Worm (Caenorhabditis elegans) whole organism, L2 larva: ENCODE measurements around the gene fut-1.

Experiments
- ZK546.5 ChIP-seq: sonication (generic microtip); optimal IDR thresholded peaks from 2 replicates; lab custom pipeline; 2017; ENCODE audit warnings: missing biosample characterization, missing genetic modification characterization
- blmp-1 ChIP-seq: sonication (generic microtip); optimal IDR thresholded peaks from 2 replicates; lab custom pipeline; 2017; ENCODE audit warnings: missing genetic modification characterization, mild to moderate bottlenecking, missing compliant biosample characterization, antibody characterized with exemption, moderate library complexity; ENCODE audit not compliant: insufficient read depth
- ceh-82 ChIP-seq: fragments of 150-350 bp; optimal IDR thresholded peaks from 2 replicates; lab custom pipeline; 2014; ENCODE audit warnings: missing biosample characterization, missing genetic modification characterization
- elt-1 ChIP-seq: fragments of 150-350 bp; optimal IDR thresholded peaks from 2 replicates; lab custom pipeline; 2014; ENCODE audit warnings: missing biosample characterization, missing genetic modification characterization
- elt-3 ChIP-seq: sonication (generic microtip); optimal IDR thresholded peaks from 2 replicates; lab custom pipeline; 2017; ENCODE audit warnings: missing biosample characterization, missing genetic modification characterization
- nhr-11 ChIP-seq: fragments of 150-350 bp; optimal IDR thresholded peaks from 2 replicates; lab custom pipeline; 2014; ENCODE audit warnings: missing biosample characterization, missing genetic modification characterization
- nhr-12 ChIP-seq: fragments of 150-350 bp; optimal IDR thresholded peaks from 2 replicates; lab custom pipeline; 2014; ENCODE audit warnings: missing biosample characterization, missing genetic modification characterization
- nhr-25 ChIP-seq: fragments of 150-350 bp; sonication (generic microtip); optimal IDR thresholded peaks from 3 replicates; lab custom pipeline; 2014; ENCODE audit warnings: missing biosample characterization, missing genetic modification characterization
- nhr-77 ChIP-seq: fragments of 150-350 bp; optimal IDR thresholded peaks from 2 replicates; lab custom pipeline; 2014; ENCODE audit warnings: missing biosample characterization, missing genetic modification characterization
- sem-4 ChIP-seq: fragments of 150-350 bp; optimal IDR thresholded peaks from 2 replicates; lab custom pipeline; 2014; ENCODE audit warnings: missing biosample characterization, missing genetic modification reagents, missing genetic modification characterization
- skn-1 ChIP-seq: sonication (generic microtip); optimal IDR thresholded peaks from 2 replicates; lab custom pipeline; 2017; ENCODE audit warnings: missing biosample characterization, missing genetic modification characterization
- ztf-11 ChIP-seq: sonication (generic microtip); optimal IDR thresholded peaks from 2 replicates; lab custom pipeline; 2017; ENCODE audit warnings: missing biosample characterization, missing genetic modification characterization

- TF ChIP-seq nhr-12 (tag; lab: Kevin White, UChicago) (no peak), nhr-77 (tag; lab: Kevin White, UChicago) (no peak), elt-3 (tag; lab: Kevin White, UChicago) (no peak), ZK546.5 (tag; lab: Kevin White, UChicago) (no peak), elt-1 (tag; lab: Kevin White, UChicago) (no peak), nhr-11 (no peak), blmp-1 (tag; lab: Kevin White, UChicago) (no peak), ztf-11 (tag; lab: Kevin White, UChicago) (no peak), ceh-82 (no peak), nhr-25 (no peak), sem-4 (no peak), skn-1 (tag; lab: Kevin White, UChicago) (no peak)
These were observed 24.1 kb upstream of the fut-1 start, which contains the start of gene sgn-1 for ce11 chrII:8783451-8783967.
